Fruit fly (Drosophila melanogaster) whole organism, embryonic: Measurements from ENCODE around the gene Invadolysin.
A peak's percentile ranks its signal among the peaks of the same experiment; 100 is the strongest.

Experiments used
- Awh ChIP-seq: fragments of 200-800 bp; sonication (Bioruptor generic); IDR thresholded peaks from 2 replicates; pipeline ENCODE4, ENCODE4 v1.3.6; 2022; ENCODE audit warnings: missing biosample characterization, missing genetic modification characterization
- B-H1 ChIP-seq: fragments of 200-800 bp; sonication (Bioruptor generic); IDR thresholded peaks from 3 replicates; pipeline ENCODE4 v1.3.6; 2022; ENCODE audit warnings: missing biosample characterization, missing genetic modification characterization
- Bgb ChIP-seq: fragments of 200-800 bp; sonication (Bioruptor generic); IDR thresholded peaks from 2 replicates; pipeline ENCODE4 v1.3.6; 2022; ENCODE audit warnings: missing biosample characterization, missing genetic modification characterization; ENCODE audit not compliant: partially characterized antibody
- C15 ChIP-seq: fragments of 200-800 bp; sonication (Bioruptor generic); IDR thresholded peaks from 3 replicates; pipeline ENCODE4 v1.3.6; 2022; ENCODE audit warnings: missing biosample characterization, missing genetic modification characterization
- CG10543 ChIP-seq: fragments of 200-800 bp; sonication (Bioruptor generic); optimal IDR thresholded peaks from 3 replicates; lab custom pipeline; 2017; ENCODE audit warnings: missing biosample characterization, mild to moderate bottlenecking, missing genetic modification characterization, moderate library complexity
- CG11247 ChIP-seq: fragments of 200-800 bp; sonication (Bioruptor generic); IDR thresholded peaks from 2 replicates; pipeline ENCODE4 v1.3.6; 2022; ENCODE audit warnings: missing biosample characterization, missing genetic modification characterization
- CG11504 ChIP-seq: fragments of 200-800 bp; sonication (Bioruptor generic); optimal IDR thresholded peaks from 3 replicates; lab custom pipeline; 2019; ENCODE audit warnings: missing biosample characterization, mild to moderate bottlenecking, missing genetic modification characterization, moderate library complexity
- CG12071 ChIP-seq: fragments of 200-800 bp; sonication (Bioruptor generic); optimal IDR thresholded peaks from 3 replicates; lab custom pipeline; 2018; ENCODE audit warnings: missing biosample characterization, mild to moderate bottlenecking, missing genetic modification characterization
- CG12744 ChIP-seq: fragments of 200-800 bp; sonication (Bioruptor generic); optimal IDR thresholded peaks from 2 replicates; lab custom pipeline; 2016; ENCODE audit warnings: missing biosample characterization, missing genetic modification characterization
- CG13296 ChIP-seq: fragments of 200-800 bp; sonication (Bioruptor generic); optimal IDR thresholded peaks from 3 replicates; lab custom pipeline; 2018; ENCODE audit warnings: missing biosample characterization, mild to moderate bottlenecking, missing genetic modification characterization
- CG13775 ChIP-seq: fragments of 200-800 bp; sonication (Bioruptor generic); optimal IDR thresholded peaks from 3 replicates; lab custom pipeline; 2017; ENCODE audit warnings: missing biosample characterization, mild to moderate bottlenecking, missing genetic modification characterization
- CG14050 ChIP-seq: fragments of 200-800 bp; sonication (Bioruptor generic); IDR thresholded peaks from 3 replicates; pipeline ENCODE4 v1.3.6; 2022; ENCODE audit warnings: missing biosample characterization, missing genetic modification characterization
- CG17612 ChIP-seq: fragments of 200-800 bp; sonication (Bioruptor generic); IDR thresholded peaks from 2 replicates; pipeline ENCODE4 v1.3.6; 2022; ENCODE audit warnings: missing biosample characterization, missing genetic modification characterization
- CG18262 ChIP-seq: fragments of 200-800 bp; optimal IDR thresholded peaks from 3 replicates; lab custom pipeline; 2019; ENCODE audit warnings: missing biosample characterization, mild to moderate bottlenecking, missing genetic modification characterization, moderate library complexity
- CG31224 ChIP-seq: fragments of 200-800 bp; sonication (Bioruptor generic); IDR thresholded peaks from 2 replicates; pipeline ENCODE4 v1.3.6; 2022; ENCODE audit warnings: missing biosample characterization, missing genetic modification characterization
- CG31388 ChIP-seq: fragments of 200-800 bp; sonication (Bioruptor generic); optimal IDR thresholded peaks from 2 replicates; lab custom pipeline; 2016; ENCODE audit warnings: missing biosample characterization, missing genetic modification characterization
- CG4820 ChIP-seq: fragments of 200-800 bp; sonication (Bioruptor generic); optimal IDR thresholded peaks from 3 replicates; lab custom pipeline; 2016; ENCODE audit warnings: missing biosample characterization, missing genetic modification characterization
- CG5180 ChIP-seq: fragments of 200-800 bp; sonication (Bioruptor generic); optimal IDR thresholded peaks from 3 replicates; lab custom pipeline; 2017; ENCODE audit warnings: missing biosample characterization, missing genetic modification characterization, mild to moderate bottlenecking, moderate library complexity, missing genetic modification reagents
- CG7372 ChIP-seq: fragments of 200-800 bp; sonication (Bioruptor generic); IDR thresholded peaks from 2 replicates; pipeline ENCODE4 v1.3.6; 2022; ENCODE audit warnings: missing biosample characterization, missing genetic modification characterization
- CG8290 ChIP-seq, 3 experiments: fragments of 200-800 bp; sonication (Bioruptor generic); optimal IDR thresholded peaks; 2 replicates each; lab custom pipeline; 2016 to 2019; ENCODE audit warnings: missing biosample characterization in 3 of 3, missing genetic modification characterization in 3 of 3, mild to moderate bottlenecking in 2 of 3, moderate library complexity in 1 of 3
- CG9876 ChIP-seq: fragments of 200-800 bp; sonication (Bioruptor generic); optimal IDR thresholded peaks from 2 replicates; lab custom pipeline; 2016; ENCODE audit warnings: missing biosample characterization, missing genetic modification characterization
- Dek ChIP-seq: fragments of 200-800 bp; sonication (Bioruptor generic); optimal IDR thresholded peaks from 3 replicates; lab custom pipeline; 2019; ENCODE audit warnings: missing biosample characterization, mild to moderate bottlenecking, missing genetic modification characterization, moderate library complexity
- HHEX ChIP-seq: fragments of 200-800 bp; sonication (Bioruptor generic); optimal IDR thresholded peaks from 3 replicates; lab custom pipeline; 2017; ENCODE audit warnings: missing biosample characterization, mild to moderate bottlenecking, missing genetic modification characterization, missing genetic modification reagents
- HmgZ ChIP-seq: fragments of 200-800 bp; sonication (Bioruptor generic); optimal IDR thresholded peaks from 2 replicates; lab custom pipeline; 2018; ENCODE audit warnings: missing biosample characterization, mild to moderate bottlenecking, missing genetic modification characterization
- MTF-1 ChIP-seq: fragments of 200-800 bp; sonication (Bioruptor generic); optimal IDR thresholded peaks from 2 replicates; lab custom pipeline; 2018; ENCODE audit warnings: missing biosample characterization, mild to moderate bottlenecking, missing genetic modification characterization, borderline replicate concordance
- Nf-YB ChIP-seq: fragments of 200-800 bp; sonication (Bioruptor generic); optimal IDR thresholded peaks from 3 replicates; lab custom pipeline; 2019; ENCODE audit warnings: missing biosample characterization, mild to moderate bottlenecking, missing genetic modification characterization, moderate library complexity
- Oaz ChIP-seq: fragments of 200-800 bp; sonication (Bioruptor generic); IDR thresholded peaks from 2 replicates; pipeline ENCODE4 v1.3.6; 2022; ENCODE audit warnings: missing biosample characterization, missing genetic modification characterization
- Usf ChIP-seq: fragments of 200-800 bp; sonication (Bioruptor generic); optimal IDR thresholded peaks from 2 replicates; lab custom pipeline; 2017; ENCODE audit warnings: missing genotype, missing biosample characterization, missing genetic modification characterization
- Xbp1 ChIP-seq: fragments of 200-800 bp; sonication (Bioruptor generic); optimal IDR thresholded peaks from 3 replicates; lab custom pipeline; 2016; ENCODE audit warnings: missing biosample characterization, mild to moderate bottlenecking, missing genetic modification characterization
- cg ChIP-seq: fragments of 200-800 bp; sonication (Bioruptor generic); optimal IDR thresholded peaks from 3 replicates; lab custom pipeline; 2019; ENCODE audit warnings: missing biosample characterization, mild to moderate bottlenecking, missing genetic modification characterization, moderate library complexity
- crp ChIP-seq, 2 experiments: fragments of 200-800 bp; sonication (Bioruptor generic); optimal IDR thresholded peaks; 2 replicates in 1 of 2; 3 replicates in 1 of 2; lab custom pipeline; 2017; ENCODE audit warnings: missing biosample characterization in 2 of 2, missing genetic modification characterization in 2 of 2, mild to moderate bottlenecking in 1 of 2, moderate library complexity in 1 of 2
- danr ChIP-seq: fragments of 200-800 bp; sonication (Bioruptor generic); IDR thresholded peaks from 2 replicates; pipeline ENCODE4 v1.3.6; 2022; ENCODE audit warnings: missing biosample characterization, missing genetic modification characterization
- dati ChIP-seq: fragments of 200-800 bp; sonication (Bioruptor generic); IDR thresholded peaks from 2 replicates; pipeline ENCODE4 v1.3.6; 2022; ENCODE audit warnings: missing biosample characterization, missing genetic modification characterization
- dimm ChIP-seq: fragments of 200-800 bp; sonication (Bioruptor generic); IDR thresholded peaks from 2 replicates; pipeline ENCODE4 v1.3.6; 2022; ENCODE audit warnings: missing biosample characterization, missing genetic modification characterization
- dysf ChIP-seq: fragments of 200-800 bp; sonication (Bioruptor generic); IDR thresholded peaks from 3 replicates; pipeline ENCODE4 v1.3.6; 2022; ENCODE audit warnings: missing biosample characterization, missing genetic modification characterization
- ftz-f1 ChIP-seq: fragments of 200-800 bp; sonication (Bioruptor generic); optimal IDR thresholded peaks from 2 replicates; lab custom pipeline; 2016; ENCODE audit warnings: missing biosample characterization, missing genetic modification characterization
- hkb ChIP-seq, 2 experiments: fragments of 200-800 bp in 1 of 2; fragments of >200 bp in 1 of 2; sonication (Bioruptor generic) in 1 of 2; IDR thresholded peaks in 1 of 2; optimal IDR thresholded peaks in 1 of 2; 2 replicates each; pipeline versions ENCODE4 v1.3.6 to Lab custom; 2017 to 2022; ENCODE audit warnings: missing biosample characterization in 1 of 2, missing genetic modification characterization in 1 of 2
- hth ChIP-seq: fragments of >200 bp; optimal IDR thresholded peaks from 2 replicates; lab custom pipeline; 2017; ENCODE audit warnings: inconsistent platforms
- inv ChIP-seq: fragments of 200-800 bp; sonication (Bioruptor generic); IDR thresholded peaks from 2 replicates; pipeline ENCODE4 v1.3.6; 2022; ENCODE audit warnings: missing biosample characterization, missing genetic modification characterization; ENCODE audit not compliant: partially characterized antibody
- kay ChIP-seq: fragments of 200-800 bp; sonication (Bioruptor generic); optimal IDR thresholded peaks from 2 replicates; lab custom pipeline; 2016; ENCODE audit warnings: missing biosample characterization, missing genetic modification characterization
- lab ChIP-seq: fragments of 200-800 bp; sonication (Bioruptor generic); optimal IDR thresholded peaks from 3 replicates; lab custom pipeline; 2017; ENCODE audit warnings: missing biosample characterization, missing genetic modification characterization, mild to moderate bottlenecking, moderate library complexity, missing genetic modification reagents
- lbe ChIP-seq: fragments of 200-800 bp; sonication (Bioruptor generic); optimal IDR thresholded peaks from 2 replicates; lab custom pipeline; 2016; ENCODE audit warnings: missing biosample characterization, mild to moderate bottlenecking, missing genetic modification characterization
- lilli ChIP-seq: fragments of 200-800 bp; sonication (Bioruptor generic); optimal IDR thresholded peaks from 3 replicates; lab custom pipeline; 2016; ENCODE audit warnings: missing biosample characterization, missing genetic modification characterization
- odd ChIP-seq: fragments of 200-800 bp; sonication (Bioruptor generic); optimal IDR thresholded peaks from 2 replicates; lab custom pipeline; 2017; ENCODE audit warnings: missing biosample characterization, mild to moderate bottlenecking, missing genetic modification characterization
- sc ChIP-seq, 3 experiments: fragments of >200 bp in 2 of 3; fragments of 200-800 bp in 1 of 3; sonication (Bioruptor generic) in 1 of 3; optimal IDR thresholded peaks; 2 replicates in 2 of 3; 3 replicates in 1 of 3; lab custom pipeline; 2017; ENCODE audit warnings: mild to moderate bottlenecking in 1 of 3, missing biosample characterization in 1 of 3, missing genetic modification characterization in 1 of 3, missing genetic modification reagents in 1 of 3
- sisA ChIP-seq: fragments of 200-800 bp; sonication (Bioruptor generic); IDR thresholded peaks from 2 replicates; pipeline ENCODE4 v1.3.6; 2022; ENCODE audit warnings: missing biosample characterization, missing genetic modification characterization
- slp2 ChIP-seq: fragments of 200-800 bp; sonication (Bioruptor generic); optimal IDR thresholded peaks from 2 replicates; lab custom pipeline; 2016; ENCODE audit warnings: missing biosample characterization, missing genetic modification characterization
- stwl ChIP-seq: fragments of 200-800 bp; sonication (Bioruptor generic); optimal IDR thresholded peaks from 3 replicates; lab custom pipeline; 2018; ENCODE audit warnings: missing biosample characterization, mild to moderate bottlenecking, missing genetic modification characterization, moderate library complexity
- tap ChIP-seq: fragments of 200-800 bp; optimal IDR thresholded peaks from 3 replicates; lab custom pipeline; 2019; ENCODE audit warnings: missing biosample characterization, mild to moderate bottlenecking, missing genetic modification characterization, moderate library complexity
- zen2 ChIP-seq: fragments of 200-800 bp; sonication (Bioruptor generic); IDR thresholded peaks from 3 replicates; pipeline ENCODE4 v1.3.6; 2022; ENCODE audit warnings: missing biosample characterization, missing genetic modification characterization; ENCODE audit not compliant: partially characterized antibody

Invadolysin gene

dm6 chr3R:10185986-10186385 lies 41.5 kb downstream of the Invadolysin start (continued):
- TF ChIP-seq CG8290 (GFP tag; optimal IDR thresholded peaks at IDR 0.05; lab: Kevin White, UChicago) (no peak), CG8290 (tag; optimal IDR thresholded peaks at IDR 0.05; lab: Kevin White, UChicago) (peak in 1 of 2 experiments; percentile 61), HmgZ (tag; lab: Kevin White, UChicago) (no peak), CG7372 (GFP tag; lab: Robert Waterston, UW) (no peak), Dek (no peak), Bgb (no peak), crp (GFP tag; optimal IDR thresholded peaks at IDR 0.05; lab: Kevin White, UChicago) (no peak), CG12071 (GFP tag; lab: Kevin White, UChicago) (peak; percentile 58), Usf (no peak), MTF-1 (GFP tag; lab: Kevin White, UChicago) (peak; percentile 9), HHEX (GFP tag; lab: Kevin White, UChicago) (peak; percentile 21), sc (optimal IDR thresholded peaks at IDR 0.05; lab: Kevin White, UChicago) (no peak), sc (GFP tag; optimal IDR thresholded peaks at IDR 0.05; lab: Kevin White, UChicago) (no peak), hkb (optimal IDR thresholded peaks at IDR 0.05; lab: Kevin White, UChicago) (no peak), hkb (GFP tag; IDR thresholded peaks at IDR 0.05; lab: Robert Waterston, UW) (0 out of 2 replicates have a peak, but pooled peaks have one; percentile 31), dysf (GFP tag; lab: Robert Waterston, UW) (no peak), dimm (GFP tag; lab: Robert Waterston, UW) (no peak), zen2 (GFP tag; lab: Robert Waterston, UW) (no peak), dati (no peak), CG17612 (GFP tag; lab: Robert Waterston, UW) (no peak), slp2 (GFP tag; lab: Kevin White, UChicago) (no peak), Nf-YB (GFP tag; lab: Kevin White, UChicago) (no peak), ftz-f1 (peak; percentile 5), inv (GFP tag; lab: Robert Waterston, UW) (no peak), CG5180 (GFP tag; lab: Kevin White, UChicago) (peak; percentile 20), lbe (GFP tag; lab: Kevin White, UChicago) (no peak), stwl (no peak), CG18262 (tag; lab: Kevin White, UChicago) (no peak), CG10543 (GFP tag; lab: Kevin White, UChicago) (peak; percentile 61), kay (GFP tag; lab: Kevin White, UChicago) (no peak), tap (tag; lab: Kevin White, UChicago) (peak; percentile 24), B-H1 (GFP tag; lab: Robert Waterston, UW) (no peak), Awh (peak; percentile 54), CG4820 (GFP tag; lab: Kevin White, UChicago) (no peak), C15 (no peak), danr (no peak), CG31388 (GFP tag; lab: Kevin White, UChicago) (no peak), CG14050 (GFP tag; lab: Robert Waterston, UW) (no peak), CG9876 (GFP tag; lab: Kevin White, UChicago) (no peak), cg (GFP tag; lab: Kevin White, UChicago) (no peak), Xbp1 (no peak), CG11504 (tag; lab: Kevin White, UChicago) (no peak), lab (peak; percentile 52), CG12744 (GFP tag; lab: Kevin White, UChicago) (no peak), CG13296 (GFP tag; lab: Kevin White, UChicago) (peak; percentile 73), CG13775 (GFP tag; lab: Kevin White, UChicago) (no peak), sisA (GFP tag; lab: Robert Waterston, UW) (no peak), hth (lab: Kevin White, UChicago) (no peak), CG31224 (no peak), Oaz (GFP tag; lab: Robert Waterston, UW) (no peak), odd (GFP tag; lab: Kevin White, UChicago) (peak; percentile 36), CG11247 (GFP tag; lab: Robert Waterston, UW) (no peak), lilli (GFP tag; lab: Kevin White, UChicago) (no peak)
